Worm (Caenorhabditis elegans) whole organism, L1 larva: ENCODE data around the gene srz-94.

Source experiments
- fos-1 ChIP-seq: fragments of 150-350 bp; optimal IDR thresholded peaks from 2 replicates; lab custom pipeline; 2014; ENCODE audit warnings: missing biosample characterization, missing genetic modification characterization
- lin-39 ChIP-seq: fragments of 150-350 bp; optimal IDR thresholded peaks from 2 replicates; lab custom pipeline; 2014; ENCODE audit warnings: missing biosample characterization, missing genetic modification reagents, missing genetic modification characterization
- nhr-11 ChIP-seq: fragments of 150-350 bp; optimal IDR thresholded peaks from 2 replicates; lab custom pipeline; 2014; ENCODE audit warnings: missing biosample characterization, missing genetic modification characterization
- nhr-28 ChIP-seq: fragments of 150-350 bp; optimal IDR thresholded peaks from 2 replicates; lab custom pipeline; 2014; ENCODE audit warnings: missing biosample characterization, missing genetic modification characterization
- sox-4 ChIP-seq: sonication (generic microtip); optimal IDR thresholded peaks from 2 replicates; lab custom pipeline; 2016; ENCODE audit warnings: missing genetic modification characterization, missing compliant biosample characterization

ce11 chrV:17077889-17078288, 42.1 kb upstream of the srz-94 start, which contains the start of gene T05E12.3:
- no peak for TF ChIP-seq nhr-11 (tag; lab: Kevin White, UChicago)
- TF ChIP-seq lin-39 (tag; lab: Kevin White, UChicago) = no peak
- TF ChIP-seq fos-1 (tag; lab: Kevin White, UChicago) = no peak
- no peak for TF ChIP-seq nhr-28 (tag; lab: Kevin White, UChicago)
- no peak for TF ChIP-seq sox-4 (tag; lab: Kevin White, UChicago)
